Fruit fly (Drosophila melanogaster) whole organism, embryonic: Measurements from ENCODE around the gene CG42852.

Source experiments
- Atf-2 ChIP-seq: fragments of 200-800 bp; sonication (Bioruptor generic); optimal IDR thresholded peaks from 2 replicates; lab custom pipeline; 2016; ENCODE audit warnings: missing biosample characterization, missing genetic modification characterization
- Awh ChIP-seq: fragments of 200-800 bp; sonication (Bioruptor generic); IDR thresholded peaks from 2 replicates; pipeline ENCODE4, ENCODE4 v1.3.6; 2022; ENCODE audit warnings: missing biosample characterization, missing genetic modification characterization
- C15 ChIP-seq: fragments of 200-800 bp; sonication (Bioruptor generic); IDR thresholded peaks from 3 replicates; pipeline ENCODE4 v1.3.6; 2022; ENCODE audit warnings: missing biosample characterization, missing genetic modification characterization
- CG10366 ChIP-seq: fragments of 200-800 bp; sonication (Bioruptor generic); IDR thresholded peaks from 2 replicates; pipeline ENCODE4 v1.3.6; 2022; ENCODE audit warnings: missing biosample characterization, missing genetic modification characterization
- CG10462 ChIP-seq: fragments of 200-800 bp; sonication (Bioruptor generic); optimal IDR thresholded peaks from 2 replicates; lab custom pipeline; 2016; ENCODE audit warnings: missing biosample characterization, missing genetic modification characterization
- CG10959 ChIP-seq: fragments of 200-800 bp; sonication (Bioruptor generic); IDR thresholded peaks from 2 replicates; pipeline ENCODE4 v1.3.6; 2022; ENCODE audit warnings: missing biosample characterization, missing genetic modification characterization
- CG11093 ChIP-seq: fragments of 200-800 bp; sonication (Bioruptor generic); IDR thresholded peaks from 3 replicates; pipeline ENCODE4 v1.3.6; 2022; ENCODE audit warnings: missing biosample characterization, missing genetic modification characterization
- CG11696 ChIP-seq: fragments of 200-800 bp; sonication (Bioruptor generic); IDR thresholded peaks from 2 replicates; pipeline ENCODE4 v1.3.6; 2022; ENCODE audit warnings: missing biosample characterization, missing genetic modification characterization
- CG11723 ChIP-seq: fragments of 200-800 bp; sonication (Bioruptor generic); optimal IDR thresholded peaks from 2 replicates; lab custom pipeline; 2017; ENCODE audit warnings: missing biosample characterization, mild to moderate bottlenecking, missing genetic modification characterization
- CG12659 ChIP-seq: fragments of 200-800 bp; sonication (Bioruptor generic); optimal IDR thresholded peaks from 3 replicates; lab custom pipeline; 2017; ENCODE audit warnings: mild to moderate bottlenecking, missing biosample characterization, missing genetic modification reagents, missing genetic modification characterization
- CG13894 ChIP-seq: fragments of 200-800 bp; sonication (Bioruptor generic); optimal IDR thresholded peaks from 3 replicates; lab custom pipeline; 2018; ENCODE audit warnings: missing biosample characterization, mild to moderate bottlenecking, missing genetic modification characterization, moderate library complexity
- CG14441 ChIP-seq: fragments of 200-800 bp; sonication (Bioruptor generic); IDR thresholded peaks from 2 replicates; pipeline ENCODE4 v1.3.6; 2022; ENCODE audit warnings: missing biosample characterization, missing genetic modification characterization
- CG17568 ChIP-seq: fragments of 200-800 bp; sonication (Bioruptor generic); optimal IDR thresholded peaks from 2 replicates; lab custom pipeline; 2018; ENCODE audit warnings: missing biosample characterization, mild to moderate bottlenecking, missing genetic modification characterization, moderate library complexity
- CG17829 ChIP-seq: fragments of 200-800 bp; optimal IDR thresholded peaks from 2 replicates; lab custom pipeline; 2019; ENCODE audit warnings: missing biosample characterization, mild to moderate bottlenecking, missing genetic modification characterization, moderate library complexity
- CG2120 ChIP-seq: fragments of 200-800 bp; sonication (Bioruptor generic); optimal IDR thresholded peaks from 3 replicates; lab custom pipeline; 2016; ENCODE audit warnings: missing biosample characterization, missing genetic modification characterization
- CG32767 ChIP-seq: fragments of 200-800 bp; sonication (Bioruptor generic); IDR thresholded peaks from 2 replicates; pipeline ENCODE4 v1.3.6; 2022; ENCODE audit warnings: missing biosample characterization, missing genetic modification characterization
- CG3838 ChIP-seq: fragments of 200-800 bp; sonication (Bioruptor generic); optimal IDR thresholded peaks from 3 replicates; lab custom pipeline; 2016; ENCODE audit warnings: missing biosample characterization, missing genetic modification characterization
- CG4424 ChIP-seq: fragments of 200-800 bp; sonication (Bioruptor generic); optimal IDR thresholded peaks from 3 replicates; lab custom pipeline; 2016; ENCODE audit warnings: missing biosample characterization, missing genetic modification characterization
- CG6175 ChIP-seq: fragments of 200-800 bp; sonication (Bioruptor generic); IDR thresholded peaks from 3 replicates; pipeline ENCODE4 v1.3.6; 2022; ENCODE audit warnings: missing biosample characterization, missing genetic modification characterization
- CG6813 ChIP-seq: fragments of 200-800 bp; sonication (Bioruptor generic); optimal IDR thresholded peaks from 2 replicates; lab custom pipeline; 2017; ENCODE audit warnings: missing biosample characterization, missing genetic modification characterization, mild to moderate bottlenecking, moderate library complexity, missing genetic modification reagents
- CG7786 ChIP-seq: fragments of 200-800 bp; sonication (Bioruptor generic); optimal IDR thresholded peaks from 2 replicates; lab custom pipeline; 2016; ENCODE audit warnings: missing biosample characterization, missing genetic modification characterization
- CG8388 ChIP-seq: fragments of 200-800 bp; sonication (Bioruptor generic); optimal IDR thresholded peaks from 2 replicates; lab custom pipeline; 2019; ENCODE audit warnings: missing biosample characterization, mild to moderate bottlenecking, missing genetic modification characterization, moderate library complexity
- CoRest ChIP-seq: fragments of 200-800 bp; sonication (Bioruptor generic); optimal IDR thresholded peaks from 3 replicates; lab custom pipeline; 2018; ENCODE audit warnings: missing biosample characterization, mild to moderate bottlenecking, missing genetic modification characterization, moderate library complexity
- Doc2 ChIP-seq: fragments of 200-800 bp; sonication (Bioruptor generic); IDR thresholded peaks from 2 replicates; pipeline ENCODE4 v1.3.6; 2022; ENCODE audit warnings: missing biosample characterization, missing genetic modification characterization
- Dref ChIP-seq: fragments of 200-800 bp; sonication (Bioruptor generic); IDR thresholded peaks from 2 replicates; pipeline ENCODE4 v1.3.6; 2022; ENCODE audit warnings: missing biosample characterization, missing genetic modification characterization
- Drgx ChIP-seq: fragments of 200-800 bp; sonication (Bioruptor generic); IDR thresholded peaks from 2 replicates; pipeline ENCODE4 v1.3.6; 2022; ENCODE audit warnings: missing biosample characterization, missing genetic modification characterization
- Ets65A ChIP-seq: fragments of 200-800 bp; sonication (Bioruptor generic); peaks from one replicate; lab custom pipeline; 2016; ENCODE audit warnings: missing biosample characterization, missing genetic modification characterization
- HLH54F ChIP-seq: fragments of 200-800 bp; sonication (Bioruptor generic); optimal IDR thresholded peaks from 3 replicates; lab custom pipeline; 2016; ENCODE audit warnings: missing biosample characterization, missing genetic modification characterization
- HLHmδ ChIP-seq: fragments of 200-800 bp; sonication (Bioruptor generic); optimal IDR thresholded peaks from 2 replicates; lab custom pipeline; 2018; ENCODE audit warnings: missing biosample characterization, mild to moderate bottlenecking, missing genetic modification characterization, moderate library complexity
- Lhr ChIP-seq: fragments of 200-800 bp; sonication (Bioruptor generic); optimal IDR thresholded peaks from 3 replicates; lab custom pipeline; 2017; ENCODE audit warnings: mild to moderate bottlenecking, missing biosample characterization, missing genetic modification reagents, missing genetic modification characterization
- Mes4 ChIP-seq: fragments of 200-800 bp; sonication (Bioruptor generic); optimal IDR thresholded peaks from 2 replicates; lab custom pipeline; 2016; ENCODE audit warnings: missing biosample characterization, missing genetic modification characterization
- Myb ChIP-seq: fragments of 200-800 bp; sonication (Bioruptor generic); optimal IDR thresholded peaks from 2 replicates; lab custom pipeline; 2016; ENCODE audit warnings: missing biosample characterization, missing genetic modification characterization
- Oaz ChIP-seq: fragments of 200-800 bp; sonication (Bioruptor generic); IDR thresholded peaks from 2 replicates; pipeline ENCODE4 v1.3.6; 2022; ENCODE audit warnings: missing biosample characterization, missing genetic modification characterization
- Opbp ChIP-seq: fragments of 200-800 bp; sonication (Bioruptor generic); IDR thresholded peaks from 3 replicates; pipeline ENCODE4 v1.3.6; 2022; ENCODE audit warnings: missing biosample characterization, missing genetic modification characterization; ENCODE audit not compliant: partially characterized antibody
- Rx ChIP-seq: fragments of 200-800 bp; sonication (Bioruptor generic); IDR thresholded peaks from 2 replicates; pipeline ENCODE4 v1.3.6; 2022; ENCODE audit warnings: missing biosample characterization, missing genetic modification characterization
- YL-1 ChIP-seq: fragments of 200-800 bp; sonication (Bioruptor generic); optimal IDR thresholded peaks from 3 replicates; lab custom pipeline; 2017; ENCODE audit warnings: missing biosample characterization, mild to moderate bottlenecking, missing genetic modification characterization
- ac ChIP-seq: fragments of 200-800 bp; sonication (Bioruptor generic); optimal IDR thresholded peaks from 3 replicates; lab custom pipeline; 2017; ENCODE audit warnings: missing biosample characterization, mild to moderate bottlenecking, missing genetic modification characterization
- bowl ChIP-seq: fragments of 200-800 bp; sonication (Bioruptor generic); IDR thresholded peaks from 2 replicates; pipeline ENCODE4 v1.3.6; 2022; ENCODE audit warnings: missing biosample characterization, missing genetic modification characterization
- chm ChIP-seq: fragments of 200-800 bp; sonication (Bioruptor generic); IDR thresholded peaks from 2 replicates; pipeline ENCODE4 v1.3.6; 2022; ENCODE audit warnings: missing biosample characterization, missing genetic modification characterization
- dati ChIP-seq: fragments of 200-800 bp; sonication (Bioruptor generic); IDR thresholded peaks from 2 replicates; pipeline ENCODE4 v1.3.6; 2022; ENCODE audit warnings: missing biosample characterization, missing genetic modification characterization
- fd96Cb ChIP-seq: fragments of 200-800 bp; sonication (Bioruptor generic); optimal IDR thresholded peaks from 2 replicates; lab custom pipeline; 2018; ENCODE audit warnings: missing biosample characterization, mild to moderate bottlenecking, missing genetic modification characterization, moderate library complexity
- kni ChIP-seq: fragments of 200-800 bp; sonication (Bioruptor generic); optimal IDR thresholded peaks from 3 replicates; lab custom pipeline; 2017; ENCODE audit warnings: mild to moderate bottlenecking, missing biosample characterization, missing genetic modification reagents, missing genetic modification characterization
- mirr ChIP-seq: fragments of 200-800 bp; sonication (Bioruptor generic); optimal IDR thresholded peaks from 3 replicates; lab custom pipeline; 2018; ENCODE audit warnings: missing biosample characterization, mild to moderate bottlenecking, missing genetic modification characterization
- pho ChIP-seq: fragments of 200-800 bp; sonication (Bioruptor generic); optimal IDR thresholded peaks from 2 replicates; lab custom pipeline; 2016; ENCODE audit warnings: missing biosample characterization, missing genetic modification characterization
- prd ChIP-seq, 3 experiments: fragments of >200 bp in 2 of 3; fragments of 200-800 bp in 1 of 3; sonication (Bioruptor generic) in 1 of 3; optimal IDR thresholded peaks in 2 of 3; IDR thresholded peaks in 1 of 3; 2 replicates in 2 of 3; 3 replicates in 1 of 3; pipeline versions ENCODE4 v1.3.6 to Lab custom; 2017 to 2022; ENCODE audit warnings: missing biosample characterization in 1 of 3, missing genetic modification characterization in 1 of 3
- pum ChIP-seq: fragments of 200-800 bp; sonication (Bioruptor generic); optimal IDR thresholded peaks from 2 replicates; lab custom pipeline; 2016; ENCODE audit warnings: missing biosample characterization, missing genetic modification characterization
- salm ChIP-seq: fragments of 200-800 bp; sonication (Bioruptor generic); optimal IDR thresholded peaks from 2 replicates; lab custom pipeline; 2018; ENCODE audit warnings: missing biosample characterization, mild to moderate bottlenecking, missing genetic modification characterization
- slp2 ChIP-seq: fragments of 200-800 bp; sonication (Bioruptor generic); optimal IDR thresholded peaks from 2 replicates; lab custom pipeline; 2016; ENCODE audit warnings: missing biosample characterization, missing genetic modification characterization
- so ChIP-seq: fragments of 200-800 bp; sonication (Bioruptor generic); IDR thresholded peaks from 3 replicates; pipeline ENCODE4 v1.3.6; 2022; ENCODE audit warnings: missing biosample characterization, missing genetic modification characterization
- ssp ChIP-seq: fragments of 200-800 bp; sonication (Bioruptor generic); IDR thresholded peaks from 2 replicates; pipeline ENCODE4 v1.3.6; 2022; ENCODE audit warnings: missing biosample characterization, missing genetic modification characterization
- tin ChIP-seq: fragments of 200-800 bp; sonication (Bioruptor generic); optimal IDR thresholded peaks from 3 replicates; lab custom pipeline; 2016; ENCODE audit warnings: missing biosample characterization, missing genetic modification characterization
- tll ChIP-seq, 2 experiments: fragments of 200-800 bp in 1 of 2; fragments of >200 bp in 1 of 2; sonication (Bioruptor generic) in 1 of 2; optimal IDR thresholded peaks; 2 replicates each; lab custom pipeline; 2017 to 2019; ENCODE audit warnings: missing biosample characterization in 2 of 2, missing genetic modification characterization in 2 of 2, mild to moderate bottlenecking in 1 of 2, moderate library complexity in 1 of 2

The CG42852 gene

dm6 chr3L:16714193-16714538, 41.1 kb upstream of the CG42852 start (continued):
- TF ChIP-seq CG10959 (GFP tag; lab: Robert Waterston, UW) (no peak), Rx (GFP tag; lab: Robert Waterston, UW) (no peak), YL-1 (GFP tag; lab: Kevin White, UChicago) (peak; percentile 12), CG17568 (GFP tag; lab: Kevin White, UChicago) (no peak), Atf-2 (GFP tag; lab: Kevin White, UChicago) (no peak), Dref (GFP tag; lab: Robert Waterston, UW) (no peak), CG32767 (GFP tag; lab: Robert Waterston, UW) (no peak), CG13894 (tag; lab: Kevin White, UChicago) (no peak), Awh (no peak), CG6175 (no peak), Mes4 (no peak), HLHmδ (GFP tag; lab: Kevin White, UChicago) (no peak), ac (GFP tag; lab: Kevin White, UChicago) (no peak), chm (GFP tag; lab: Robert Waterston, UW) (no peak), CG2120 (GFP tag; lab: Kevin White, UChicago) (peak; percentile 53), bowl (GFP tag; lab: Robert Waterston, UW) (no peak), Lhr (GFP tag; lab: Kevin White, UChicago) (no peak), pho (GFP tag; lab: Kevin White, UChicago) (no peak), CG17829 (tag; lab: Kevin White, UChicago) (no peak), prd (optimal IDR thresholded peaks at IDR 0.05; lab: Kevin White, UChicago) (no peak), prd (GFP tag; IDR thresholded peaks at IDR 0.05; lab: Robert Waterston, UW) (peak; percentile 9; the same call in 1 of the 3 replicates), slp2 (GFP tag; lab: Kevin White, UChicago) (no peak), HLH54F (GFP tag; lab: Kevin White, UChicago) (no peak), Drgx (GFP tag; lab: Robert Waterston, UW) (no peak), CG7786 (GFP tag; lab: Kevin White, UChicago) (no peak), CG11093 (GFP tag; lab: Robert Waterston, UW) (no peak), mirr (no peak), CG6813 (GFP tag; lab: Kevin White, UChicago) (no peak), CG8388 (GFP tag; lab: Kevin White, UChicago) (no peak), Myb (no peak), CG4424 (GFP tag; lab: Kevin White, UChicago) (no peak), Doc2 (GFP tag; lab: Robert Waterston, UW) (no peak), CG3838 (GFP tag; lab: Kevin White, UChicago) (no peak), ssp (GFP tag; lab: Robert Waterston, UW) (no peak), Oaz (no peak), fd96Cb (tag; lab: Kevin White, UChicago) (no peak), tll (GFP tag; optimal IDR thresholded peaks at IDR 0.05; lab: Kevin White, UChicago) (no peak), CoRest (no peak), so (GFP tag; lab: Robert Waterston, UW) (0 out of 3 replicates have a peak, but pooled peaks have one; percentile 3), CG12659 (GFP tag; lab: Kevin White, UChicago) (no peak), salm (no peak), C15 (no peak), dati (GFP tag; lab: Robert Waterston, UW) (no peak), pum (GFP tag; lab: Kevin White, UChicago) (no peak), CG10366 (no peak), CG11696 (no peak), CG11723 (no peak), CG10462 (GFP tag; lab: Kevin White, UChicago) (no peak), Ets65A (GFP tag; lab: Kevin White, UChicago) (no peak), Opbp (GFP tag; lab: Robert Waterston, UW) (no peak), CG14441 (GFP tag; lab: Robert Waterston, UW) (0 out of 2 replicates have a peak, but pooled peaks have one; percentile 31), tin (GFP tag; lab: Kevin White, UChicago) (no peak), kni (GFP tag; lab: Kevin White, UChicago) (no peak)
